Worm (Caenorhabditis elegans): ENCODE data around the gene T23F11.4.

T23F11.4 gene

ce11 chrIII:4649811-4650544, 15.2 kb downstream of the T23F11.4 start, which contains the start of gene ppm-2:
Gene ppm-2, plus strand, starts transcription at chrIII:4650494.
- TF ChIP-seq hlh-30 (tag; optimal IDR thresholded peaks at IDR 0.05; ENCODE audit: insufficient read depth): peak; percentile 35
- no peak for TF ChIP-seq C08G9.2 (tag; optimal IDR thresholded peaks at IDR 0.05)

ce11 chrIII:4649363-4649768, 15.8 kb downstream of the T23F11.4 start:
- no peak for TF ChIP-seq lim-6 (tag; optimal IDR thresholded peaks at IDR 0.05)
- TF ChIP-seq ets-4 (tag; optimal IDR thresholded peaks at IDR 0.05): peak; percentile 93
- TF ChIP-seq tbx-7 (tag; optimal IDR thresholded peaks at IDR 0.05): no peak
- no peak for TF ChIP-seq sox-4 (tag; optimal IDR thresholded peaks at IDR 0.05)
- peak; percentile 79 for TF ChIP-seq nfya-1 (tag; optimal IDR thresholded peaks at IDR 0.05)
- no peak for TF ChIP-seq eyg-1 (tag; optimal IDR thresholded peaks at IDR 0.05)
- peak; percentile 76 for TF ChIP-seq elt-2 (tag; optimal IDR thresholded peaks at IDR 0.05)
- TF ChIP-seq ceh-19 (GFP tag; optimal IDR thresholded peaks at IDR 0.05): peak; percentile 7
- no peak for TF ChIP-seq npax-4 (tag; optimal IDR thresholded peaks at IDR 0.05)
- peak; percentile 87 for TF ChIP-seq pqm-1 (tag; optimal IDR thresholded peaks at IDR 0.05)
- no peak for TF ChIP-seq nhr-11 (tag; optimal IDR thresholded peaks at IDR 0.05)
- peak; percentile 85 for TF ChIP-seq F13H6.1 (tag; optimal IDR thresholded peaks at IDR 0.05)
- TF ChIP-seq ama-1 (optimal IDR thresholded peaks at IDR 0.05): no peak
- no peak for TF ChIP-seq C08G9.2 (tag; optimal IDR thresholded peaks at IDR 0.05)
- TF ChIP-seq ceh-45 (GFP tag; IDR thresholded peaks at IDR 0.05): no peak
- TF ChIP-seq unc-3 (GFP tag; conservative IDR thresholded peaks at IDR 0.05): no peak
- no peak for TF ChIP-seq unc-3 (tag; optimal IDR thresholded peaks at IDR 0.05)
- peak; percentile 96 for TF ChIP-seq ceh-48 (tag; optimal IDR thresholded peaks at IDR 0.05)
- TF ChIP-seq unc-55 (GFP tag; optimal IDR thresholded peaks at IDR 0.05): peak; percentile 92
- peak; percentile 63 for TF ChIP-seq ceh-2 (tag; optimal IDR thresholded peaks at IDR 0.05)
- TF ChIP-seq hlh-6 (tag; optimal IDR thresholded peaks at IDR 0.05): no peak
- peak; percentile 63 for TF ChIP-seq hlh-8 (tag; optimal IDR thresholded peaks at IDR 0.05)
- TF ChIP-seq mec-3 (tag; optimal IDR thresholded peaks at IDR 0.05; ENCODE audit: borderline replicate concordance): no peak
- TF ChIP-seq ahr-1 (tag; optimal IDR thresholded peaks at IDR 0.05): no peak
- TF ChIP-seq fax-1 (tag; optimal IDR thresholded peaks at IDR 0.05): no peak
- no peak for TF ChIP-seq sdc-2 (tag; optimal IDR thresholded peaks at IDR 0.05)
- TF ChIP-seq unc-42 (tag; optimal IDR thresholded peaks at IDR 0.05): peak; percentile 65
- no peak for TF ChIP-seq ceh-9 (tag; optimal IDR thresholded peaks at IDR 0.05)
- no peak for TF ChIP-seq elt-4 (tag; optimal IDR thresholded peaks at IDR 0.05)
- no peak for TF ChIP-seq gmeb-2 (tag; optimal IDR thresholded peaks at IDR 0.05)
- TF ChIP-seq ceh-24 (tag; optimal IDR thresholded peaks at IDR 0.05): no peak
- TF ChIP-seq ceh-34 (tag; optimal IDR thresholded peaks at IDR 0.05): peak; percentile 83
- TF ChIP-seq T23F11.4 (GFP tag; optimal IDR thresholded peaks at IDR 0.05): peak; percentile 65
- peak; percentile 96 for TF ChIP-seq ceh-18 (tag; optimal IDR thresholded peaks at IDR 0.05)
- TF ChIP-seq pat-9 (tag; optimal IDR thresholded peaks at IDR 0.05): peak; percentile 24
- no peak for TF ChIP-seq fkh-6 (tag; optimal IDR thresholded peaks at IDR 0.05)
- TF ChIP-seq ztf-16 (tag; optimal IDR thresholded peaks at IDR 0.05): no peak
- no peak for TF ChIP-seq dmd-4 (tag; optimal IDR thresholded peaks at IDR 0.05; ENCODE audit: borderline replicate concordance)
- no peak for TF ChIP-seq hlh-15 (tag; optimal IDR thresholded peaks at IDR 0.05)
- TF ChIP-seq ceh-14 (tag; optimal IDR thresholded peaks at IDR 0.05): peak; percentile 32
- TF ChIP-seq syd-9 (tag; optimal IDR thresholded peaks at IDR 0.05): no peak
- peak; percentile 53 for TF ChIP-seq pax-1 (tag; optimal IDR thresholded peaks at IDR 0.05)
- peak; percentile 86 for TF ChIP-seq rnt-1 (tag; optimal IDR thresholded peaks at IDR 0.05)
- no peak for TF ChIP-seq pha-2 (tag; optimal IDR thresholded peaks at IDR 0.05)
- TF ChIP-seq unc-86 (tag; optimal IDR thresholded peaks at IDR 0.05): peak; percentile 2
- TF ChIP-seq K02D7.2 (tag; optimal IDR thresholded peaks at IDR 0.05): no peak
- TF ChIP-seq dve-1 (tag; optimal IDR thresholded peaks at IDR 0.05): peak; percentile 80
- TF ChIP-seq zip-5 (tag; optimal IDR thresholded peaks at IDR 0.05): no peak
- TF ChIP-seq che-1 (tag; optimal IDR thresholded peaks at IDR 0.05): peak; percentile 7
- TF ChIP-seq pag-3 (tag; optimal IDR thresholded peaks at IDR 0.05; ENCODE audit: borderline replicate concordance): no peak

Data from whole organism, late embryonic.